Worm (Caenorhabditis elegans) whole organism, late embryonic: ENCODE measurements around the gene irld-48.

Source experiments
- F13H6.1 ChIP-seq: sonication (generic microtip); optimal IDR thresholded peaks from 2 replicates; lab custom pipeline; 2016; ENCODE audit warnings: missing genetic modification characterization, missing compliant biosample characterization
- Y22D7AL.16 ChIP-seq: sonication (generic microtip); optimal IDR thresholded peaks from 2 replicates; lab custom pipeline; 2016; ENCODE audit warnings: missing genetic modification characterization, missing compliant biosample characterization
- ama-1 ChIP-seq: fragments of 150-350 bp; optimal IDR thresholded peaks from 2 replicates; lab custom pipeline; 2014
- ceh-22 ChIP-seq: sonication (generic microtip); optimal IDR thresholded peaks from 2 replicates; lab custom pipeline; 2017; ENCODE audit warnings: missing biosample characterization, missing genetic modification characterization
- ceh-45 ChIP-seq: fragments of 200-800 bp; sonication (Bioruptor generic); IDR thresholded peaks from 2 replicates; pipeline ENCODE4 v1.3.6; 2022; ENCODE audit warnings: missing genetic modification reagents, missing genetic modification characterization, missing compliant biosample characterization
- dmd-4 ChIP-seq: sonication (generic microtip); optimal IDR thresholded peaks from 2 replicates; lab custom pipeline; 2016; ENCODE audit warnings: borderline replicate concordance, missing genetic modification characterization, missing compliant biosample characterization
- ets-4 ChIP-seq: sonication (generic microtip); optimal IDR thresholded peaks from 2 replicates; lab custom pipeline; 2016; ENCODE audit warnings: missing genetic modification characterization, missing compliant biosample characterization
- hlh-15 ChIP-seq: sonication (generic microtip); optimal IDR thresholded peaks from 2 replicates; lab custom pipeline; 2016; ENCODE audit warnings: missing genetic modification characterization, missing compliant biosample characterization
- nhr-11 ChIP-seq: fragments of 150-350 bp; optimal IDR thresholded peaks from 2 replicates; lab custom pipeline; 2014; ENCODE audit warnings: missing biosample characterization, missing genetic modification characterization
- rnt-1 ChIP-seq: sonication (generic microtip); optimal IDR thresholded peaks from 2 replicates; lab custom pipeline; 2016; ENCODE audit warnings: missing genetic modification characterization, missing compliant biosample characterization
- unc-42 ChIP-seq: sonication (generic microtip); optimal IDR thresholded peaks from 2 replicates; lab custom pipeline; 2016; ENCODE audit warnings: missing genotype, missing genetic modification characterization, missing compliant biosample characterization

ce11 chrII:2979061-2979460 lies 23.2 kb downstream of the irld-48 start:
- TF ChIP-seq rnt-1 (no peak), Y22D7AL.16 (tag; lab: Kevin White, UChicago) (no peak), dmd-4 (tag; lab: Kevin White, UChicago) (no peak), hlh-15 (tag; lab: Kevin White, UChicago) (no peak), ets-4 (tag; lab: Kevin White, UChicago) (no peak), ama-1 (no peak), nhr-11 (tag; lab: Kevin White, UChicago) (no peak), unc-42 (tag; lab: Kevin White, UChicago) (no peak), ceh-22 (tag; lab: Kevin White, UChicago) (no peak), ceh-45 (GFP tag; lab: Robert Waterston, UW) (no peak), F13H6.1 (tag; lab: Kevin White, UChicago) (no peak)
